Fruit fly (Drosophila melanogaster) whole organism, embryonic: Measurements from ENCODE around the gene Rpp30.

Experiments
- CG18476 ChIP-seq: fragments of 200-800 bp; sonication (Bioruptor generic); optimal IDR thresholded peaks from 2 replicates; lab custom pipeline; 2016; ENCODE audit warnings: missing biosample characterization, mild to moderate bottlenecking, missing genetic modification characterization
- HLH3B ChIP-seq: fragments of 200-800 bp; sonication (Bioruptor generic); IDR thresholded peaks from 2 replicates; pipeline ENCODE4 v1.3.6; 2022; ENCODE audit warnings: missing biosample characterization, missing genetic modification characterization
- HmgZ ChIP-seq: fragments of 200-800 bp; sonication (Bioruptor generic); optimal IDR thresholded peaks from 2 replicates; lab custom pipeline; 2018; ENCODE audit warnings: missing biosample characterization, mild to moderate bottlenecking, missing genetic modification characterization
- h ChIP-seq: fragments of >200 bp; optimal IDR thresholded peaks from 2 replicates; lab custom pipeline; 2017

DNA sequence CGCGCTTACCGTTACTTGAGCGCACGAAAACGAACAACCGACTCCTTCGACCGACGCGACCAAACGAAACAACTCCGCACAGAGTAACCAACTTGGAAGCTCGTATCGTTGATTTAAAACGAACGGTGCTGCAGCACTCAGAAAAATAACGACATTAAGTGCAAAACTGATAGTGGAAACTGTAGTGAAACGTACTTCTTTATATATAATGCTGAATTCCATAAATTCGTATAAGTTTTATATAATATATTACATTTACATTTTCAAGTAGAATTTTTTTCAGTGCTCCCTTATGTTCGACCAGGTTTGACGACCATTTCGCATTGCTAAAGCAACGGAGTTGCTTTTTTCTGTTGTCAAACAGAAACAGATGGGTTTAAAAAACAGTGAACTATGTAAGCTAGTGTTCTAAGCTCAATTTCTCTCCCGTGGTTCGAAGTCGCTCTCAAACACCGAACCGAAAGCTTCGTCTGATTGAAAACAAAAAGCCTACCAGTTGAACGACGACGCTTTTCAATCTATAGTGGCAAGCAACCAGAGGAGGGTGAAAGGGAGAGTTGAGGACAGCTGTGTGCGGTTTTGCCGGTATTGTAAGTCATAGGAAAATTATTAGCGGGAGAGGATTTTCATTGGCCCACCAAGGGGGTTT, 15.4 kb upstream of the Rpp30 start, which contains the start of gene CG17075:
- peak; percentile 93 for TF ChIP-seq CG18476
- TF ChIP-seq HmgZ (tag; lab: Kevin White, UChicago), result peak; percentile 95
- TF ChIP-seq HLH3B (GFP tag; lab: Robert Waterston, UW), result peak; percentile 96
- no peak for TF ChIP-seq h
